Worm (Caenorhabditis elegans): ENCODE measurements around the gene osm-1.

DNA sequence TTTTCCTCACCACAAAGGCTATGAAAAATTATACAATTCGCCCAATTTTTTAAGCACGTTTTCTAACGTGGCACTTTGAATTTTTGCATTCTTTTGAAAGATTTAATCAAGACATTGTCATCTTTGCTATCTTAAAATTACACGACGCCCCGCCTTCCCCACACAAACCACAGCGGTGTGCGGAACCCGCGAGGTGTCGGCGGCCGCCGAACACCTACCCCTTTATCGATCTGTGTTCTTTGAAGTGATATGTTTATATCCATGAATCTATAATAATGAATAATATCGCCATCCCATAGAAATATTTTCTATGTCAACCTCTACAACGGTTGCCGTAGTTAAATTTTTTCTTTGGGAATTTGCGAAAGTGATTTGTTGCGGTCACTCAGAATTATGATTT lies 25.9 kb downstream of the osm-1 start:
- TF ChIP-seq elt-2 (tag; optimal IDR thresholded peaks at IDR 0.05) (no peak), fkh-10 (GFP tag; optimal IDR thresholded peaks at IDR 0.05) (no peak), tbx-7 (tag; optimal IDR thresholded peaks at IDR 0.05) (no peak), unc-55 (GFP tag; optimal IDR thresholded peaks at IDR 0.05) (no peak), hlh-13 (GFP tag; optimal IDR thresholded peaks at IDR 0.05) (no peak), pag-3 (tag; optimal IDR thresholded peaks at IDR 0.05; ENCODE audit: borderline replicate concordance) (no peak), ceh-14 (tag; optimal IDR thresholded peaks at IDR 0.05) (no peak), fax-1 (tag; optimal IDR thresholded peaks at IDR 0.05) (no peak)

All from whole organism, late embryonic.